Fruit fly (Drosophila melanogaster) whole organism, embryonic: Measurements from ENCODE around the gene CG5823.

ENCODE experiments used
- Aef1 ChIP-seq: fragments of 200-800 bp; sonication (Bioruptor generic); IDR thresholded peaks from 3 replicates; pipeline ENCODE4 v1.3.6; 2022; ENCODE audit warnings: missing biosample characterization, missing genetic modification characterization
- Asciz ChIP-seq: fragments of 200-800 bp; sonication (Bioruptor generic); optimal IDR thresholded peaks from 2 replicates; lab custom pipeline; 2017; ENCODE audit warnings: missing biosample characterization, mild to moderate bottlenecking, missing genetic modification characterization, missing genetic modification reagents
- CG10366 ChIP-seq: fragments of 200-800 bp; sonication (Bioruptor generic); IDR thresholded peaks from 2 replicates; pipeline ENCODE4 v1.3.6; 2022; ENCODE audit warnings: missing biosample characterization, missing genetic modification characterization
- CG13894 ChIP-seq: fragments of 200-800 bp; sonication (Bioruptor generic); optimal IDR thresholded peaks from 3 replicates; lab custom pipeline; 2018; ENCODE audit warnings: missing biosample characterization, mild to moderate bottlenecking, missing genetic modification characterization, moderate library complexity
- CG14050 ChIP-seq: fragments of 200-800 bp; sonication (Bioruptor generic); IDR thresholded peaks from 3 replicates; pipeline ENCODE4 v1.3.6; 2022; ENCODE audit warnings: missing biosample characterization, missing genetic modification characterization
- CG15696 ChIP-seq: fragments of 200-800 bp; sonication (Bioruptor generic); optimal IDR thresholded peaks from 2 replicates; lab custom pipeline; 2019; ENCODE audit warnings: missing biosample characterization, mild to moderate bottlenecking, missing genetic modification characterization, moderate library complexity
- CG1602 ChIP-seq: fragments of 200-800 bp; sonication (Bioruptor generic); optimal IDR thresholded peaks from 3 replicates; lab custom pipeline; 2016; ENCODE audit warnings: missing biosample characterization, missing genetic modification characterization
- CG2889 ChIP-seq: fragments of 200-800 bp; sonication (Bioruptor generic); IDR thresholded peaks from 3 replicates; pipeline ENCODE4 v1.3.6; 2022; ENCODE audit warnings: missing biosample characterization, missing genetic modification characterization
- CG31388 ChIP-seq: fragments of 200-800 bp; sonication (Bioruptor generic); optimal IDR thresholded peaks from 2 replicates; lab custom pipeline; 2016; ENCODE audit warnings: missing biosample characterization, missing genetic modification characterization
- CG32772 ChIP-seq: fragments of 200-800 bp; sonication (Bioruptor generic); IDR thresholded peaks from 2 replicates; pipeline ENCODE4 v1.3.6; 2022; ENCODE audit warnings: missing biosample characterization, missing genetic modification characterization
- CG6654 ChIP-seq: fragments of 200-800 bp; sonication (Bioruptor generic); optimal IDR thresholded peaks from 2 replicates; lab custom pipeline; 2017; ENCODE audit warnings: missing biosample characterization, mild to moderate bottlenecking, missing genetic modification characterization
- CG7271 ChIP-seq: fragments of 200-800 bp; sonication (Bioruptor generic); optimal IDR thresholded peaks from 2 replicates; lab custom pipeline; 2018; ENCODE audit warnings: missing biosample characterization, mild to moderate bottlenecking, missing genetic modification characterization, moderate library complexity
- CG7372 ChIP-seq: fragments of 200-800 bp; sonication (Bioruptor generic); IDR thresholded peaks from 2 replicates; pipeline ENCODE4 v1.3.6; 2022; ENCODE audit warnings: missing biosample characterization, missing genetic modification characterization
- CG7928 ChIP-seq: fragments of 200-800 bp; sonication (Bioruptor generic); optimal IDR thresholded peaks from 2 replicates; lab custom pipeline; 2017; ENCODE audit warnings: missing biosample characterization, mild to moderate bottlenecking, missing genetic modification characterization
- Chrac-16 ChIP-seq: fragments of 200-800 bp; sonication (Bioruptor generic); optimal IDR thresholded peaks from 3 replicates; lab custom pipeline; 2016; ENCODE audit warnings: missing biosample characterization, missing genetic modification characterization
- Dad ChIP-seq: fragments of 200-800 bp; sonication (Bioruptor generic); optimal IDR thresholded peaks from 3 replicates; lab custom pipeline; 2016; ENCODE audit warnings: missing biosample characterization, missing genetic modification characterization
- Eip74EF ChIP-seq, 2 experiments: fragments of 200-800 bp in 1 of 2; fragments of >200 bp in 1 of 2; sonication (Bioruptor generic) in 1 of 2; optimal IDR thresholded peaks; 2 replicates each; lab custom pipeline; 2017 to 2019; ENCODE audit warnings: missing biosample characterization in 2 of 2, missing genetic modification characterization in 2 of 2, mild to moderate bottlenecking in 1 of 2, moderate library complexity in 1 of 2
- GATAe ChIP-seq: fragments of 200-800 bp; sonication (Bioruptor generic); conservative IDR thresholded peaks from 2 replicates; pipeline ENCODE4 v1.3.6; 2022; ENCODE audit warnings: missing biosample characterization, missing genetic modification characterization
- Gsc ChIP-seq: fragments of 200-800 bp; sonication (Bioruptor generic); IDR thresholded peaks from 2 replicates; pipeline ENCODE4 v1.3.6; 2022; ENCODE audit warnings: missing biosample characterization, missing genetic modification characterization
- HHEX ChIP-seq: fragments of 200-800 bp; sonication (Bioruptor generic); optimal IDR thresholded peaks from 3 replicates; lab custom pipeline; 2017; ENCODE audit warnings: missing biosample characterization, mild to moderate bottlenecking, missing genetic modification characterization, missing genetic modification reagents
- HmgD ChIP-seq: fragments of 200-800 bp; sonication (Bioruptor generic); optimal IDR thresholded peaks from 3 replicates; lab custom pipeline; 2016; ENCODE audit warnings: missing biosample characterization, missing genetic modification characterization
- Nf-YC ChIP-seq: fragments of 200-800 bp; optimal IDR thresholded peaks from 3 replicates; lab custom pipeline; 2019; ENCODE audit warnings: missing biosample characterization, mild to moderate bottlenecking, missing genetic modification characterization, moderate library complexity
- Pdp1 ChIP-seq, 2 experiments: fragments of 200-800 bp; sonication (Bioruptor generic); optimal IDR thresholded peaks; 3 replicates each; lab custom pipeline; 2016; ENCODE audit warnings: missing biosample characterization in 2 of 2, missing genetic modification characterization in 2 of 2, mild to moderate bottlenecking in 1 of 2, moderate library complexity in 1 of 2
- Poxn ChIP-seq: fragments of 200-800 bp; sonication (Bioruptor generic); IDR thresholded peaks from 2 replicates; pipeline ENCODE4 v1.3.6; 2022; ENCODE audit warnings: missing biosample characterization, missing genetic modification characterization
- Ptx1 ChIP-seq: fragments of 200-800 bp; sonication (Bioruptor generic); IDR thresholded peaks from 2 replicates; pipeline ENCODE4 v1.3.6; 2022; ENCODE audit warnings: missing biosample characterization, missing genetic modification characterization
- Sry-β ChIP-seq: fragments of 200-800 bp; sonication (Bioruptor generic); optimal IDR thresholded peaks from 2 replicates; lab custom pipeline; 2018; ENCODE audit warnings: missing biosample characterization, mild to moderate bottlenecking, missing genetic modification characterization, moderate library complexity
- Trl ChIP-seq, 3 experiments: fragments of >200 bp in 2 of 3; fragments of 200-800 bp in 1 of 3; sonication (Bioruptor generic) in 1 of 3; optimal IDR thresholded peaks; 2 replicates in 1 of 3; 3 replicates in 2 of 3; lab custom pipeline; 2016 to 2017; ENCODE audit warnings: missing biosample characterization in 1 of 3, missing genetic modification characterization in 1 of 3
- ab ChIP-seq: fragments of 200-800 bp; sonication (Bioruptor generic); optimal IDR thresholded peaks from 2 replicates; lab custom pipeline; 2016; ENCODE audit warnings: missing biosample characterization, missing genetic modification characterization
- amos ChIP-seq: fragments of 200-800 bp; sonication (Bioruptor generic); IDR thresholded peaks from 2 replicates; pipeline ENCODE4 v1.3.6; 2022; ENCODE audit warnings: missing biosample characterization, missing genetic modification characterization; ENCODE audit not compliant: partially characterized antibody
- ara ChIP-seq: fragments of 200-800 bp; sonication (Bioruptor generic); IDR thresholded peaks from 2 replicates; pipeline ENCODE4 v1.3.6; 2022; ENCODE audit warnings: missing biosample characterization, missing genetic modification characterization
- btn ChIP-seq: fragments of 200-800 bp; sonication (Bioruptor generic); optimal IDR thresholded peaks from 2 replicates; lab custom pipeline; 2016; ENCODE audit warnings: missing biosample characterization, missing genetic modification characterization
- en ChIP-seq: fragments of 200-800 bp; sonication (Bioruptor generic); optimal IDR thresholded peaks from 2 replicates; lab custom pipeline; 2016; ENCODE audit warnings: missing biosample characterization, missing genetic modification characterization
- hkb ChIP-seq, 2 experiments: fragments of 200-800 bp in 1 of 2; fragments of >200 bp in 1 of 2; sonication (Bioruptor generic) in 1 of 2; IDR thresholded peaks in 1 of 2; optimal IDR thresholded peaks in 1 of 2; 2 replicates each; pipeline versions ENCODE4 v1.3.6 to Lab custom; 2017 to 2022; ENCODE audit warnings: missing biosample characterization in 1 of 2, missing genetic modification characterization in 1 of 2
- klu ChIP-seq: fragments of 200-800 bp; sonication (Bioruptor generic); IDR thresholded peaks from 2 replicates; pipeline ENCODE4 v1.3.6; 2022; ENCODE audit warnings: missing biosample characterization, missing genetic modification characterization
- lola ChIP-seq, 3 experiments: fragments of >200 bp in 2 of 3; fragments of 200-800 bp in 1 of 3; sonication (Bioruptor generic) in 1 of 3; optimal IDR thresholded peaks; 2 replicates each; lab custom pipeline; 2017 to 2019; ENCODE audit warnings: missing biosample characterization in 3 of 3, missing genetic modification characterization in 3 of 3, mild to moderate bottlenecking in 1 of 3, moderate library complexity in 1 of 3
- nerfin-1 ChIP-seq: fragments of 200-800 bp; sonication (Bioruptor generic); optimal IDR thresholded peaks from 3 replicates; lab custom pipeline; 2019; ENCODE audit warnings: missing biosample characterization, mild to moderate bottlenecking, missing genetic modification characterization, moderate library complexity
- nom ChIP-seq: fragments of 200-800 bp; sonication (Bioruptor generic); optimal IDR thresholded peaks from 2 replicates; lab custom pipeline; 2017; ENCODE audit warnings: missing biosample characterization, missing genetic modification characterization, mild to moderate bottlenecking, moderate library complexity, missing genetic modification reagents
- pho ChIP-seq: fragments of 200-800 bp; sonication (Bioruptor generic); optimal IDR thresholded peaks from 2 replicates; lab custom pipeline; 2016; ENCODE audit warnings: missing biosample characterization, missing genetic modification characterization
- prd ChIP-seq, 3 experiments: fragments of >200 bp in 2 of 3; fragments of 200-800 bp in 1 of 3; sonication (Bioruptor generic) in 1 of 3; optimal IDR thresholded peaks in 2 of 3; IDR thresholded peaks in 1 of 3; 2 replicates in 2 of 3; 3 replicates in 1 of 3; pipeline versions ENCODE4 v1.3.6 to Lab custom; 2017 to 2022; ENCODE audit warnings: missing biosample characterization in 1 of 3, missing genetic modification characterization in 1 of 3
- pros ChIP-seq: fragments of 200-800 bp; sonication (Bioruptor generic); optimal IDR thresholded peaks from 3 replicates; lab custom pipeline; 2019; ENCODE audit warnings: missing biosample characterization, mild to moderate bottlenecking, missing genetic modification characterization, moderate library complexity
- rib ChIP-seq: fragments of 200-800 bp; sonication (Bioruptor generic); IDR thresholded peaks from 2 replicates; pipeline ENCODE4 v1.3.6; 2022; ENCODE audit warnings: missing biosample characterization, missing genetic modification characterization
- slp2 ChIP-seq: fragments of 200-800 bp; sonication (Bioruptor generic); optimal IDR thresholded peaks from 2 replicates; lab custom pipeline; 2016; ENCODE audit warnings: missing biosample characterization, missing genetic modification characterization
- stwl ChIP-seq: fragments of 200-800 bp; sonication (Bioruptor generic); optimal IDR thresholded peaks from 3 replicates; lab custom pipeline; 2018; ENCODE audit warnings: missing biosample characterization, mild to moderate bottlenecking, missing genetic modification characterization, moderate library complexity
- tgo ChIP-seq: fragments of 200-800 bp; sonication (Bioruptor generic); IDR thresholded peaks from 3 replicates; pipeline ENCODE4 v1.3.6; 2022; ENCODE audit warnings: missing biosample characterization, missing genetic modification characterization
- twi ChIP-seq: fragments of 200-800 bp; optimal IDR thresholded peaks from 2 replicates; lab custom pipeline; 2019; ENCODE audit warnings: missing biosample characterization, mild to moderate bottlenecking, missing genetic modification characterization, moderate library complexity
- wek ChIP-seq: fragments of 200-800 bp; sonication (Bioruptor generic); optimal IDR thresholded peaks from 3 replicates; lab custom pipeline; 2018; ENCODE audit warnings: missing biosample characterization, mild to moderate bottlenecking, missing genetic modification characterization, moderate library complexity
- zf30C ChIP-seq: fragments of 200-800 bp; sonication (Bioruptor generic); optimal IDR thresholded peaks from 3 replicates; lab custom pipeline; 2018; ENCODE audit warnings: missing biosample characterization, mild to moderate bottlenecking, missing genetic modification characterization

CG5823 gene

dm6 chr3R:17534325-17535105 is at the start of gene CG5823, which contains the start of gene P5cr-2 (continued):
- TF ChIP-seq CG7928 (GFP tag; lab: Kevin White, UChicago) (peak; percentile 56), CG32772 (no peak), hkb (optimal IDR thresholded peaks at IDR 0.05; lab: Kevin White, UChicago) (peak; percentile 27), hkb (GFP tag; IDR thresholded peaks at IDR 0.05; lab: Robert Waterston, UW) (no peak; the same call in none of the 2 replicates), ab (GFP tag; lab: Kevin White, UChicago) (no peak), pho (GFP tag; lab: Kevin White, UChicago) (peak; percentile 76), wek (peak; percentile 33), btn (GFP tag; lab: Kevin White, UChicago) (peak; percentile 41), pros (no peak), Eip74EF (GFP tag; optimal IDR thresholded peaks at IDR 0.05; lab: Kevin White, UChicago) (no peak), Chrac-16 (no peak), Pdp1 (GFP tag; optimal IDR thresholded peaks at IDR 0.05; lab: Kevin White, UChicago) (peak; percentile 0 to 50), CG1602 (GFP tag; lab: Kevin White, UChicago) (peak; percentile 39), CG7271 (tag; lab: Kevin White, UChicago) (no peak), CG15696 (peak; percentile 82), slp2 (GFP tag; lab: Kevin White, UChicago) (no peak), CG10366 (peak; percentile 23; the same call in 1 of the 2 replicates), klu (no peak), CG13894 (tag; lab: Kevin White, UChicago) (no peak), lola (GFP tag; optimal IDR thresholded peaks at IDR 0.05; lab: Kevin White, UChicago) (peak in 1 of 3 experiments; percentile 38), Ptx1 (GFP tag; lab: Robert Waterston, UW) (peak; percentile 55), ara (GFP tag; lab: Robert Waterston, UW) (no peak), zf30C (GFP tag; lab: Kevin White, UChicago) (no peak), GATAe (no peak; the same call in 1 of the 2 replicates), nerfin-1 (tag; lab: Kevin White, UChicago) (peak; percentile 6), CG7372 (GFP tag; lab: Robert Waterston, UW) (peak; percentile 36), Asciz (peak; percentile 60), rib (GFP tag; lab: Robert Waterston, UW) (no peak), CG2889 (GFP tag; lab: Robert Waterston, UW) (no peak), prd (optimal IDR thresholded peaks at IDR 0.05; lab: Kevin White, UChicago) (no peak), prd (GFP tag; IDR thresholded peaks at IDR 0.05; lab: Robert Waterston, UW) (peak; percentile 49), Trl (optimal IDR thresholded peaks at IDR 0.05; lab: Kevin White, UChicago) (peak in 1 of 2 experiments; percentile 10), Trl (GFP tag; optimal IDR thresholded peaks at IDR 0.05; lab: Kevin White, UChicago) (peak; percentile 9), Gsc (GFP tag; lab: Robert Waterston, UW) (no peak), HmgD (peak; percentile 76), tgo (GFP tag; lab: Robert Waterston, UW) (peak; percentile 36; the same call in 2 of the 3 replicates), CG14050 (GFP tag; lab: Robert Waterston, UW) (no peak), CG31388 (GFP tag; lab: Kevin White, UChicago) (no peak), en (GFP tag; lab: Kevin White, UChicago) (peak; percentile 41), stwl (tag; lab: Kevin White, UChicago) (peak; percentile 51), Sry-β (no peak), amos (GFP tag; lab: Robert Waterston, UW) (peak; percentile 35; the same call in 1 of the 2 replicates), nom (GFP tag; lab: Kevin White, UChicago) (no peak), Dad (GFP tag; lab: Kevin White, UChicago) (peak; percentile 14), Poxn (GFP tag; lab: Robert Waterston, UW) (no peak), CG6654 (no peak), twi (peak; percentile 35), Aef1 (GFP tag; lab: Robert Waterston, UW) (no peak), Nf-YC (tag; lab: Kevin White, UChicago) (peak; percentile 13), HHEX (GFP tag; lab: Kevin White, UChicago) (peak; percentile 57)
